Worm (Caenorhabditis elegans): ENCODE measurements around the gene cyd-1.
A peak's percentile ranks its signal among the peaks of the same experiment; 100 is the strongest.

The cyd-1 gene

ce11 chrII:12944587-12945126 lies 35.7 kb upstream of the cyd-1 start (continued):
- peak; percentile 91 for TF ChIP-seq ztf-25 (GFP tag; IDR thresholded peaks at IDR 0.05)
- peak; percentile 83 for TF ChIP-seq ceh-100 (GFP tag; IDR thresholded peaks at IDR 0.05)
- TF ChIP-seq F57C9.4 (tag; optimal IDR thresholded peaks at IDR 0.05) = peak; percentile 90
- TF ChIP-seq fkh-3 (tag; optimal IDR thresholded peaks at IDR 0.05) = peak; percentile 92
- TF ChIP-seq pha-4 (tag; optimal IDR thresholded peaks at IDR 0.05) = no peak
- TF ChIP-seq D2030.7 (GFP tag; IDR thresholded peaks at IDR 0.05) = peak; percentile 99
- peak; percentile 93 for TF ChIP-seq nhr-90 (tag; optimal IDR thresholded peaks at IDR 0.05)
- TF ChIP-seq Y95B8A.8 (GFP tag; IDR thresholded peaks at IDR 0.05) = peak; percentile 96
- peak; percentile 39; the same call in 1 of the 2 replicates for TF ChIP-seq nhr-120 (GFP tag; IDR thresholded peaks at IDR 0.05)
- TF ChIP-seq dox-1 (GFP tag; IDR thresholded peaks at IDR 0.05) = peak; percentile 99
- TF ChIP-seq nhr-80 (tag; optimal IDR thresholded peaks at IDR 0.05) = peak; percentile 66
- peak; percentile 96 for TF ChIP-seq hsf-1 (GFP tag; IDR thresholded peaks at IDR 0.05)
- TF ChIP-seq F33H1.4 (GFP tag; IDR thresholded peaks at IDR 0.05) = peak; percentile 86
- TF ChIP-seq ekl-4 (GFP tag; IDR thresholded peaks at IDR 0.05) = peak; percentile 97
- TF ChIP-seq madf-10 (tag; optimal IDR thresholded peaks at IDR 0.05) = peak; percentile 91
- TF ChIP-seq lin-40 (tag; optimal IDR thresholded peaks at IDR 0.05) = peak; percentile 97
- peak; percentile 56; the same call in 1 of the 2 replicates for TF ChIP-seq ztf-6 (GFP tag; IDR thresholded peaks at IDR 0.05)
- peak; percentile 95 for TF ChIP-seq tlf-1 (GFP tag; optimal IDR thresholded peaks at IDR 0.05)
- peak; percentile 97 for TF ChIP-seq chd-7 (tag; optimal IDR thresholded peaks at IDR 0.05)
- peak; percentile 96 for TF ChIP-seq snpc-1.3 (tag; optimal IDR thresholded peaks at IDR 0.05; ENCODE audit: insufficient read depth)
- TF ChIP-seq F49E8.2 (tag; optimal IDR thresholded peaks at IDR 0.05; ENCODE audit: insufficient read depth) = peak; percentile 96
- TF ChIP-seq snpc-4 (GFP tag; optimal IDR thresholded peaks at IDR 0.05) = peak; percentile 98
- TF ChIP-seq snpc-4 (tag; optimal IDR thresholded peaks at IDR 0.05) = peak; percentile 99 to 100 (median 99)
- 0 out of 2 replicates have a peak, but pooled peaks have one; percentile 80 for TF ChIP-seq ceh-40 (GFP tag; IDR thresholded peaks at IDR 0.05)
- peak; percentile 38 for TF ChIP-seq rpc-1 (optimal IDR thresholded peaks at IDR 0.05)
- TF ChIP-seq rpc-1 (tag; optimal IDR thresholded peaks at IDR 0.05) = peak; percentile 18
- peak; percentile 95 for TF ChIP-seq egl-44 (GFP tag; IDR thresholded peaks at IDR 0.05)
- peak; percentile 94 for TF ChIP-seq athp-1 (tag; optimal IDR thresholded peaks at IDR 0.05)
- peak; percentile 90 for TF ChIP-seq mxl-1 (tag; optimal IDR thresholded peaks at IDR 0.05)
- peak; percentile 98 for TF ChIP-seq F10E7.11 (tag; optimal IDR thresholded peaks at IDR 0.05)
- peak in 2 of 3 experiments; percentile 63 to 79 for TF ChIP-seq lin-35 (GFP tag; optimal IDR thresholded peaks at IDR 0.05)
- TF ChIP-seq F22D6.2 (tag; optimal IDR thresholded peaks at IDR 0.05) = peak; percentile 86
- peak; percentile 92 for TF ChIP-seq mel-28 (tag; optimal IDR thresholded peaks at IDR 0.05; ENCODE audit: borderline replicate concordance)
- TF ChIP-seq rec-8 (tag; optimal IDR thresholded peaks at IDR 0.05) = peak; percentile 82 to 98
- 0 out of 2 replicates have a peak, but pooled peaks have one; percentile 72 for TF ChIP-seq hlh-26 (GFP tag; conservative IDR thresholded peaks at IDR 0.05)
- peak; percentile 69 for TF ChIP-seq akir-1 (GFP tag; optimal IDR thresholded peaks at IDR 0.05)
- TF ChIP-seq zim-3 (tag; optimal IDR thresholded peaks at IDR 0.05) = peak; percentile 87
- peak; percentile 53 for TF ChIP-seq dpl-1 (GFP tag; optimal IDR thresholded peaks at IDR 0.05)
- peak; percentile 92 for TF ChIP-seq ztf-22 (GFP tag; optimal IDR thresholded peaks at IDR 0.05)
- TF ChIP-seq F57A8.1 (GFP tag; optimal IDR thresholded peaks at IDR 0.05) = peak; percentile 68
- TF ChIP-seq sdz-38 (tag; optimal IDR thresholded peaks at IDR 0.05) = peak; percentile 71
- peak; percentile 95 for TF ChIP-seq dpff-1 (tag; optimal IDR thresholded peaks at IDR 0.05)
- TF ChIP-seq Y56A3A.18 (GFP tag; IDR thresholded peaks at IDR 0.05) = peak; percentile 97
- TF ChIP-seq let-526 (GFP tag; IDR thresholded peaks at IDR 0.05) = peak; percentile 73
- TF ChIP-seq lag-1 (GFP tag; IDR thresholded peaks at IDR 0.05) = no peak
- TF ChIP-seq madf-8 (GFP tag; conservative IDR thresholded peaks at IDR 0.05) = peak; percentile 73
- peak; percentile 77 for TF ChIP-seq ceh-91 (GFP tag; IDR thresholded peaks at IDR 0.05)
- peak; percentile 52 for TF ChIP-seq T26A5.8 (tag; optimal IDR thresholded peaks at IDR 0.05)

Measured in whole organism, young adult.